Fruit fly (Drosophila melanogaster) ovary, adult (tissue): ENCODE results near the gene CG14397.

ENCODE experiments used
- CG17801 ChIP-seq: fragments of 200-800 bp; optimal IDR thresholded peaks from 2 replicates; lab custom pipeline; 2019; ENCODE audit warnings: missing biosample characterization, mild to moderate bottlenecking, missing genetic modification characterization, moderate library complexity; ENCODE audit not compliant: partially characterized antibody

CG14397 gene

DNA sequence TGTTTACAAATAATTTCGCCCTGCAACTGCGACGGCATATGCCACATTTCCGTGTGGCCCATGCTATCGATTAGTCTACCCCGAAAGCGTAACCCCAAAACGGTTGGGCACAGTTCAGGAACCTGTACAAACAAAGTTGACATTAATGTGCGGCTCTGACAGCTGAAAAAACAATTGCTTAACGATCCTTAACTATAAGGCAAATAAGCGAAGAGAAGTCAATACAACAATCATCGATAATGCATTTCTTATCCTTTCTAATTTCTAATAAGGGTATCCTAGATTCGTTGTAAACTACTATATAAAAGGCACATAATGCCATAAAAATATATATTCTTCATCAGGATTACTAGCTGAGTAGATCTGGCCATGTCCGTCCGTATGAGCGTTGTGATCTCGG, 20.8 kb downstream of the CG14397 start:
- no peak for TF ChIP-seq CG17801

DNA sequence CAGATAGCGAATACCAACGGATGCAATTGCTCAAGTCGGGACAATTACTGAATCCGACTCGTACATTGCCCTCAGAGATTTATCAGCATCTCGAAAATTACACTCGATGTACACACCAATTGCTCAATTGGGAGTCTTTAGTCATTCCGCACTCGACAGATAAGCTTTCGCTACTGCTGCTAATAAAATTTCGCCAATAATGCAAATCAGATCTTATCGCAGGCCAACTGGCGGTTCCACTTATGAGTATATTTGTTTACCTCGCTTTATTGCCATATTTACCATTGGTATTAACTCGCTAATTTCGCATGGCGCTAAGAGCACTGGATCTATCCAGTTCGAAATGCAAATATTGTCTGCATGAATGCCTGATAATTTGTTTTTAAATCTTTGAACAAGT, 22.5 kb downstream of the CG14397 start:
- no peak for TF ChIP-seq CG17801

DNA sequence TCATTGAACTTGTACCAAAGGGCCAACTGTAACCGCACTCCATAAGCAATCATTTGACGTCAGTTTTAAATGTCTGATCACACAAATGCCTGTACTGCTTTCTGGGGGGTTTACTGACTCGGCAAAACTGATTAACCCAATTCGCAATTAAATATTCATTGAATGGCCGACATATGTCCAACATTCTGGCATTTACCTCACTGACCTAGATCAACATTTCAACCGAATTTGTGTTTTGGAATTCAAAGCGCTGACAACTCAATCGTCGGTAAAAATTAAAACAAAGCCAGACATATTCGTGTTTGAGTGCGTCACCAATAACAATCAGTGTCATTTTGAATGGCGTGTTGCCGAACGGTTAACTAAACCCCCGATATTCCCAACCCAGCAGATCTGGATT, 24.7 kb downstream of the CG14397 start:
- no peak for TF ChIP-seq CG17801

DNA sequence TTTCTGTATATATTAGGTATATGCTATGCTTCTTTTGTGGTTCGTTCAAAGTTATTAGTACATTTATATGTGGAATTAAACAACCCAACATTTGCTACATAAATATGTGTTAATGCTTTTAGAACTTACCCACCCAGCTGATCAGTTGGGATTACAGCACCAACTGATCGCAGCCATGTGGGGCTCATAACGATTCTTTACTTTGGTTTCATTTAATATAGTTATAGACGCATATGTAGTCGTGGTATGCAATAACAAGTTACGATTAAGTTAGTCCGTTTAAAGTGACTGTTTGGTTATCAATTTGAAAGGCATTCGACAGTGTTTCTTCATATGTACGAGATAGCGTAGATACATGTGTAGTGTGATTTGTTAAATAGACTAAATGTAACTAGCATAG, 44.7 kb downstream of the CG14397 start:
- no peak for TF ChIP-seq CG17801

DNA sequence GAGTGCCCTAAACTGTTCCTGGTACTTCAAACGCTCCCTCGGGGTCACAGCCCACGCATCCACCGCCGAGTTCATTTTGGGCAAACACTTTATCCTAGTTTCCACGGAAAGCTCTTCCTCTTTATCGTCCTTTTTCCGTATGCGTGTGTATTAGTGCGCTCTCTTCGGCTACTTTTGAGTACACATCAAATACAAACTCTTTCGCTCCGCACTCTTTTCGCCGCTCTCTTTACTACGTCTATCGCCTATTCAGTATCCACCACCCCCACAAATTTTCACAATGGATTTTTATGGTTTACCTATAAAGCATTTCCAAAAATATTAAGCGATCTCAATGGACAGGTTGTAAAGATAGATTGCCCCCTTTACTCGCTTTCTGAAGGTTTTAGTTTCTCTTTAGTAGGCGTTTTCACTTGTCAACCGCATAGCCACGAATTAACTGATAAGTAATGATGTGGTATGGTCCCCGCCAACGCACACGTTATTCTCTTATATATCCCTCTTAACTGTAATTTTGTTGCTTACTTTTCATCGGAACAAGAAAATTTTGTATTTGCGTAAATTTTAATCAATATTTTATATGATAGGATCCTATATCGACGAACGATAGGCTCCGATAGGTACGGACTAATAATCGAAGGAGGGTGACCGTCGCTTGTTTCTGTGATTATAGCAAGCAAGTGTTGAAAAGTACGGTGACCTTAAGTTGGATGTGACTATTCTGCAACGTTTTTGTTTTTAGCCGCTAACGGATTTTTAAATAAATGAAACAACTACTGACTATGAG, 50.9 kb downstream of the CG14397 start, which contains the start of gene Dap160:
Gene Dap160, minus strand, starts transcription at position 634 of the 787 bp plus-strand sequence.
- no peak for TF ChIP-seq CG17801

DNA sequence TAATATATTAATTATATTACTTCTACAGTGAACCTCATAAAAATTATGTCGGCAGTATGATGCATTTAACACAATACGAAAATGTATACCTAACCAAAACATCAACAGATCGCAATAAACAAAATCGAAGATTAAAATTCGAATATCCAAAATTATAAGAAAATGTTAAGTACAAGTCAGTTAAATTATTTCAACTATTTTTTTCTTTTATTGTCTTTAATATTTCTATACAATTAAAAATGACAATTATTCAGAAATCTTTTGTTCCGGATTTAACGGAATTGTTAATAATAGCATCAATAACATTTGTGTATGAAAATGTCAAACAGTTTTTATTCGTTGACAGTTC, 51.4 kb downstream of the CG14397 start:
- TF ChIP-seq CG17801 = no peak

DNA sequence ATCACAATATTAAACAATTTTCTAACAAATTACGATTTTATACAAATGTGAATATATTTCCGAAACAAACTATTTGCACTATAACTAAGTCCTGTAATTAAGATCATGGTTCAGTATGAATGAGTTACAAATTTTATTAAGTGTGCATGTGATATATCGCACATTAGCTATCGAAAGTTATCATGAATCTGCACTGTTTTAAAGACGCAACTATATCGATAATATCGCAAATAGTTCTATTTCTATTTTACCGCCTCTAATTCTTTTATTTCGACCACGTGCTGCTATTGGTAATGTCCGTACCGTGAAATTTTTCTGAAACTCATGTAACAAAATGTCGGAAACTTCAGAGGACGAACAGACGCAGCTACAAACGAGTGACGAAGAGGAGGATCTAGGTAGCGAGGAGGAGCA, 52.0 kb downstream of the CG14397 start, which contains the start of gene pths:
Gene pths, plus strand, starts transcription at position 258 of the 414 bp plus-strand sequence.
- TF ChIP-seq CG17801 = no peak
